Worm (Caenorhabditis elegans) whole organism, young adult: ENCODE measurements around the gene F36H9.5.

Experiments
- F55B11.4 ChIP-seq: sonication (generic microtip); optimal IDR thresholded peaks from 2 replicates; lab custom pipeline; 2016; ENCODE audit warnings: missing compliant biosample characterization, missing genetic modification characterization, borderline replicate concordance; ENCODE audit not compliant: insufficient read depth
- K12H6.12 ChIP-seq: fragments of 200-800 bp; sonication (Bioruptor generic); optimal IDR thresholded peaks from 2 replicates; lab custom pipeline; 2018; ENCODE audit warnings: mild to moderate bottlenecking, missing genetic modification characterization, missing compliant biosample characterization
- T07F8.4 ChIP-seq: sonication (generic microtip); optimal IDR thresholded peaks from 2 replicates; lab custom pipeline; 2016; ENCODE audit warnings: mild to moderate bottlenecking, missing genetic modification characterization, moderate library complexity, missing compliant biosample characterization
- Y79H2A.3 ChIP-seq: fragments of 200-800 bp; sonication (Bioruptor generic); conservative IDR thresholded peaks from 2 replicates; pipeline ENCODE4 v1.3.6; 2022; ENCODE audit warnings: missing genetic modification reagents, missing genetic modification characterization, missing compliant biosample characterization
- Y95B8A.8 ChIP-seq: fragments of 200-800 bp; sonication (Bioruptor generic); IDR thresholded peaks from 2 replicates; pipeline ENCODE4 v1.3.6; 2022; ENCODE audit warnings: missing genetic modification reagents, missing genetic modification characterization, missing compliant biosample characterization
- ZK185.1 ChIP-seq: sonication (generic microtip); optimal IDR thresholded peaks from 2 replicates; lab custom pipeline; 2016; ENCODE audit warnings: mild to moderate bottlenecking, missing genetic modification characterization, missing compliant biosample characterization; ENCODE audit not compliant: poor library complexity, severe bottlenecking
- ama-1 ChIP-seq, 3 experiments: fragments of 150-350 bp in 1 of 3; sonication (generic microtip) in 2 of 3; optimal IDR thresholded peaks; 2 replicates each; lab custom pipeline; 2014 to 2018; ENCODE audit warnings: missing biosample characterization in 2 of 3, missing genetic modification characterization in 2 of 3, missing genetic modification reagents in 2 of 3
- attf-6 ChIP-seq: fragments of 200-800 bp; sonication (Bioruptor generic); IDR thresholded peaks from 2 replicates; pipeline ENCODE4 v1.3.6; 2022; ENCODE audit warnings: missing genetic modification reagents, missing genetic modification characterization, missing compliant biosample characterization
- ceh-27 ChIP-seq: fragments of 200-800 bp; sonication (Bioruptor generic); optimal IDR thresholded peaks from 2 replicates; lab custom pipeline; 2018; ENCODE audit warnings: mild to moderate bottlenecking, missing genetic modification characterization, moderate library complexity, missing compliant biosample characterization
- chd-7 ChIP-seq: sonication (generic microtip); optimal IDR thresholded peaks from 2 replicates; lab custom pipeline; 2016; ENCODE audit warnings: mild to moderate bottlenecking, missing genetic modification characterization, moderate library complexity, missing compliant biosample characterization
- dox-1 ChIP-seq: fragments of 200-800 bp; sonication (Bioruptor generic); IDR thresholded peaks from 2 replicates; pipeline ENCODE4 v1.3.6; 2022; ENCODE audit warnings: missing genetic modification reagents, missing genetic modification characterization, missing compliant biosample characterization
- hlh-12 ChIP-seq: sonication (generic microtip); optimal IDR thresholded peaks from 2 replicates; lab custom pipeline; 2016; ENCODE audit warnings: missing genetic modification characterization, missing compliant biosample characterization
- hmg-1.2 ChIP-seq: fragments of 200-800 bp; sonication (Bioruptor generic); IDR thresholded peaks from 2 replicates; pipeline ENCODE4 v1.3.6; 2022; ENCODE audit warnings: missing genetic modification reagents, missing genetic modification characterization, missing compliant biosample characterization
- hsf-1 ChIP-seq: fragments of 200-800 bp; sonication (Bioruptor generic); IDR thresholded peaks from 2 replicates; pipeline ENCODE4 v1.3.6; 2022; ENCODE audit warnings: missing genetic modification reagents, missing genetic modification characterization, missing compliant biosample characterization
- lin-40 ChIP-seq: sonication (generic microtip); optimal IDR thresholded peaks from 2 replicates; lab custom pipeline; 2016; ENCODE audit warnings: missing genetic modification characterization, mild to moderate bottlenecking, missing compliant biosample characterization, missing genotype, missing genetic modification reagents
- lin-54 ChIP-seq: fragments of 200-800 bp; sonication (Bioruptor generic); optimal IDR thresholded peaks from 2 replicates; lab custom pipeline; 2018; ENCODE audit warnings: mild to moderate bottlenecking, missing genetic modification characterization, missing compliant biosample characterization
- lsl-1 ChIP-seq: fragments of 200-800 bp; sonication (Bioruptor generic); optimal IDR thresholded peaks from 2 replicates; lab custom pipeline; 2018; ENCODE audit warnings: mild to moderate bottlenecking, missing genetic modification characterization, moderate library complexity, missing compliant biosample characterization
- madf-10 ChIP-seq: sonication (generic microtip); optimal IDR thresholded peaks from 2 replicates; lab custom pipeline; 2016; ENCODE audit warnings: mild to moderate bottlenecking, missing genetic modification characterization, missing compliant biosample characterization
- mcd-1 ChIP-seq: fragments of 200-800 bp; sonication (Bioruptor generic); IDR thresholded peaks from 2 replicates; pipeline ENCODE4 v1.3.6; 2022; ENCODE audit warnings: missing genetic modification reagents, missing genetic modification characterization, missing compliant biosample characterization
- nfyb-1 ChIP-seq: fragments of 200-800 bp; sonication (Bioruptor generic); IDR thresholded peaks from 2 replicates; pipeline ENCODE4 v1.3.6; 2022; ENCODE audit warnings: missing genetic modification reagents, missing genetic modification characterization, missing compliant biosample characterization
- nhr-80 ChIP-seq: sonication (generic microtip); optimal IDR thresholded peaks from 2 replicates; lab custom pipeline; 2016; ENCODE audit warnings: missing genetic modification characterization, missing compliant biosample characterization
- pbrm-1 ChIP-seq: fragments of 200-800 bp; sonication (Bioruptor generic); IDR thresholded peaks from 2 replicates; pipeline ENCODE4 v1.3.6; 2022; ENCODE audit warnings: missing genetic modification reagents, missing genetic modification characterization, missing compliant biosample characterization
- pha-4 ChIP-seq: fragments of 150-350 bp; sonication (generic microtip); optimal IDR thresholded peaks from 2 replicates; lab custom pipeline; 2014; ENCODE audit warnings: missing biosample characterization, missing genetic modification reagents, missing genetic modification characterization
- rec-8 ChIP-seq, 2 experiments: sonication (generic microtip); optimal IDR thresholded peaks; 2 replicates each; lab custom pipeline; 2016; ENCODE audit warnings: mild to moderate bottlenecking in 2 of 2, missing genetic modification characterization in 2 of 2, missing genetic modification reagents in 2 of 2, missing genotype in 2 of 2, missing biosample characterization in 1 of 2, missing compliant biosample characterization in 1 of 2, moderate library complexity in 1 of 2
- repo-1 ChIP-seq: sonication (generic microtip); optimal IDR thresholded peaks from 2 replicates; lab custom pipeline; 2017; ENCODE audit warnings: mild to moderate bottlenecking, missing genetic modification characterization, missing compliant biosample characterization
- rpc-1 ChIP-seq, 2 experiments: fragments of 150-350 bp in 1 of 2; sonication (generic microtip) in 1 of 2; optimal IDR thresholded peaks; 2 replicates each; lab custom pipeline; 2014 to 2018; ENCODE audit warnings: missing biosample characterization in 1 of 2, missing genetic modification characterization in 1 of 2, missing genetic modification reagents in 1 of 2, missing genotype in 1 of 2
- sptf-2 ChIP-seq: fragments of 200-800 bp; sonication (Bioruptor generic); optimal IDR thresholded peaks from 2 replicates; lab custom pipeline; 2018; ENCODE audit warnings: mild to moderate bottlenecking, missing genetic modification characterization, missing compliant biosample characterization
- tbp1 ChIP-seq: fragments of 200-800 bp; sonication (Bioruptor generic); optimal IDR thresholded peaks from 2 replicates; lab custom pipeline; 2018; ENCODE audit warnings: mild to moderate bottlenecking, missing genetic modification characterization, missing compliant biosample characterization
- tbx-9 ChIP-seq: sonication (generic microtip); optimal IDR thresholded peaks from 2 replicates; lab custom pipeline; 2016; ENCODE audit warnings: borderline replicate concordance, missing genetic modification characterization, inconsistent platforms, missing compliant biosample characterization
- zfh-2 ChIP-seq: fragments of 200-800 bp; sonication (Bioruptor generic); conservative IDR thresholded peaks from 2 replicates; pipeline ENCODE4 v1.3.6; 2022; ENCODE audit warnings: missing genetic modification reagents, missing genetic modification characterization, missing compliant biosample characterization
- ztf-22 ChIP-seq: fragments of 200-800 bp; sonication (Bioruptor generic); optimal IDR thresholded peaks from 2 replicates; lab custom pipeline; 2018; ENCODE audit warnings: mild to moderate bottlenecking, missing genetic modification characterization, moderate library complexity, missing compliant biosample characterization
- ztf-26 ChIP-seq: sonication (generic microtip); optimal IDR thresholded peaks from 2 replicates; lab custom pipeline; 2017; ENCODE audit warnings: missing genetic modification characterization, missing compliant biosample characterization

F36H9.5 gene

DNA sequence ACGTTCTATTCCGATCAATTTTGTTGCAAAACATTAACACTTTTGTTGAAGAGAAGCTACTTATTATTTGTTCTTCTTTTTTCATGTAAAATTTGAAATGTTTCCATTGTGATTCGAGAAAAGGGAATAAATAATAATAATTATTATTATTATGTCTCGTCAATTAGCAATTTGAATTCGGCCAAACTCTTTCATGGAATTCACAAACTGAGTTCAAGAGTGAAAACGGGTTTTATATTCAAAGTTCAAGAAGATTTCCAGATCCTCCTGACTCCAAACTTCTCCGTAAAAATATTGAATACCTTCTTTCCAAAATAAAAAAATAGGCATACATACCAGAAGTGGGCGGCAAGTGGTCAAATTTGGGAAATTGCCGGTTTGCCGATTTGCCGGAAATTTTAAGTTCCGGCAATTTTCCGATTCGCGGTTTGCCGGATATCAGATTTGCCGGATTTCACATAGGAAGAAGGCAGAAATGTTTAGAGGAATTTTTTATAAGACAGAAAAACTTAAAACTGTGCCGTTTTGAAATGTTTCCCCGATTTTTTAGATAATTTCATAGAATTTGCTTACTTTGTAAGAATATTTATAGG is 24.0 kb upstream of the F36H9.5 start:
- TF ChIP-seq sptf-2, result peak; percentile 15
- TF ChIP-seq dox-1, result peak; percentile 32; the same call in 1 of the 2 replicates
- no peak for TF ChIP-seq ZK185.1
- TF ChIP-seq ama-1 (optimal IDR thresholded peaks at IDR 0.05; lab: Kevin White, UChicago), result peak; percentile 29
- no peak for TF ChIP-seq ama-1 (GFP tag; optimal IDR thresholded peaks at IDR 0.05; lab: Kevin White, UChicago)
- peak; percentile 14 for TF ChIP-seq ztf-26 (tag; lab: Kevin White, UChicago)
- TF ChIP-seq pbrm-1 (GFP tag; lab: Robert Waterston, UW), result no peak
- TF ChIP-seq zfh-2 (GFP tag; lab: Robert Waterston, UW), result 0 out of 2 replicates have a peak, but pooled peaks have one; percentile 35

DNA sequence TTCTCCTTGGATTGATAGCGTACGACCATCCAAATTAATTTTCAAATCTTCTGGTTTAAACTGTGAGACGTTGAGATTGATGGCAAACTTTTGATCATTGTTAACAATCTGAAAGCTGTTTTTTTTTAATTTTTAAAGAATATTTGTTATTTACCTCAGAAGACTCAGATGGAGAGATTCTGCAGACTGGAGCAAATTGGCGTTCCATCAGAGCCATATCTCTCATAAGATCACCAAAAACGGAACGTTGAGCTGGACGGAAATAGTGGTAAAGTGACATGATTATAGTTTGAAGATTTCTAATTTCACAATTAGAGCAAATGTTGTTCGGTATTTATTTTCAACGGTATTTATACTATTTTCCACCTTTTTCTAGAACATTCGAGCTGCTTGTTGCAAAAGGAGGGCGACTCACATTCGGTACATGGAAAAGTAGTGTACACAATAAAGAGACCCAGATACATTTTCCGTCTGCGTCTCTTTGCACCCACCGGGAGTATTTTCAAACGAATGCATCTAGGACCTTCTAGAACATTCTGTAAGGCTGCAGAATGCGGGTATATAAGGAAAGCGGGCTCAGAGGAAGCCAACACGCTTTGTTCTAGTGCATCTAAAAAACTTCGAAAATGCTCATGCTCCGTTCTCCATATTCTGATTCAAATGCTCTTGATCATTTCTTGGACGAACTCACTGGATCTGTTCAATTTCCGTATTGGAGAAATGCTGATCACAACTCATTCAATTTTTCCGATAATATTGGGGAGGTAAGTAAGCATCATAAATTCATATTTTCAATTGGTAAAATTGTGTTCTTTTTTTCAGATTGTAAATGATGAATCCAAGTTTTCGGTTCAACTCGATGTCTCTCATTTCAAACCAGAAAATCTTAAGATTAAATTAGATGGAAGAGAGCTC is 23.1 kb upstream of the F36H9.5 start, which contains the start of the genes hsp-16.2 and hsp-16.41:
TSS of gene hsp-16.2 (minus strand) at position 313 of the 915 bp plus-strand sequence.
TSS of gene hsp-16.41 (plus strand) at position 534 of the 915 bp plus-strand sequence.
- TF ChIP-seq ceh-27 (peak; percentile 23), zfh-2 (GFP tag; lab: Robert Waterston, UW) (0 out of 2 replicates have a peak, but pooled peaks have one; percentile 22), dox-1 (peak; percentile 22; the same call in 1 of the 2 replicates), Y95B8A.8 (GFP tag; lab: Robert Waterston, UW) (0 out of 2 replicates have a peak, but pooled peaks have one; percentile 35), ztf-22 (GFP tag; lab: Kevin White, UChicago) (no peak), mcd-1 (GFP tag; lab: Robert Waterston, UW) (peak; percentile 33; the same call in 1 of the 2 replicates), rec-8 (tag; optimal IDR thresholded peaks at IDR 0.05; lab: Kevin White, UChicago) (no peak), hlh-12 (tag; lab: Kevin White, UChicago) (no peak), rpc-1 (optimal IDR thresholded peaks at IDR 0.05; lab: Kevin White, UChicago) (peak; percentile 45), rpc-1 (tag; optimal IDR thresholded peaks at IDR 0.05; lab: Kevin White, UChicago) (no peak), lin-54 (peak; percentile 7), hsf-1 (GFP tag; lab: Robert Waterston, UW) (peak; percentile 92), F55B11.4 (tag; lab: Kevin White, UChicago) (no peak), ztf-26 (tag; lab: Kevin White, UChicago) (peak; percentile 59), chd-7 (tag; lab: Kevin White, UChicago) (peak; percentile 38), K12H6.12 (tag; lab: Kevin White, UChicago) (peak; percentile 34), pha-4 (tag; lab: Kevin White, UChicago) (no peak), nfyb-1 (GFP tag; lab: Robert Waterston, UW) (peak; percentile 72; the same call in 1 of the 2 replicates), T07F8.4 (tag; lab: Kevin White, UChicago) (no peak), tbp1 (peak; percentile 48), lin-40 (tag; lab: Kevin White, UChicago) (peak; percentile 24), hmg-1.2 (peak; percentile 94), Y79H2A.3 (GFP tag; lab: Robert Waterston, UW) (no peak), tbx-9 (tag; lab: Kevin White, UChicago) (no peak), ama-1 (optimal IDR thresholded peaks at IDR 0.05; lab: Kevin White, UChicago) (peak; percentile 3), ama-1 (GFP tag; optimal IDR thresholded peaks at IDR 0.05; lab: Kevin White, UChicago) (no peak), attf-6 (GFP tag; lab: Robert Waterston, UW) (no peak)

DNA sequence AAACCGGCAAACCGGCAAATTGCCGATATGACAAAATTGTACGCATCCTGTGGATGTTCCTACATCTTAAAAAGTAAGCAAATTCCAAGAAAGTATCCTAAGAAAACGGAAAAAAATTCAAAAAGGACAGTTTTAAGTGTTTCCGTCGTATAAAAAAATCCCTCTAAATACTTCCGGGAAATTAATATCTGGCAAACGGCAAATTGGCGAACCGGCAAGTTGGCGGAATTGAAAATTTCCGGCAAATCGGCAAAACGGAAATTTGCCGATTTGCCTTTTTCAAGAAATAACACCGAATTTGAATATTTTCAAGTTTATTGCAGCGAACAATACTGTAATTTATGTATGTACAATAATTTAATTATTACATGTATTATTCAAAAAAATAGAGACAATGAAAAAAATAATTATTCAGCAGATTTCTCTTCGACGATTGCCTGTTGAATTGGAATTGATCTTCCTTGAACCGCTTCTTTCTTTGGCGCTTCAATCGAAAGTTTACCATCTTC is 22.3 kb upstream of the F36H9.5 start:
- TF ChIP-seq lsl-1 (GFP tag; lab: Kevin White, UChicago) (no peak), nhr-80 (tag; lab: Kevin White, UChicago) (peak; percentile 5), madf-10 (tag; lab: Kevin White, UChicago) (no peak), repo-1 (tag; lab: Kevin White, UChicago) (peak; percentile 5), K12H6.12 (tag; lab: Kevin White, UChicago) (no peak), ama-1 (optimal IDR thresholded peaks at IDR 0.05; lab: Kevin White, UChicago) (peak; percentile 38), ama-1 (GFP tag; optimal IDR thresholded peaks at IDR 0.05; lab: Kevin White, UChicago) (no peak)
